Worm (Caenorhabditis elegans) whole organism, L1 larva: ENCODE measurements around the gene F58E2.4.

Experiments
- C04F5.9 ChIP-seq: sonication (generic microtip); optimal IDR thresholded peaks from 2 replicates; lab custom pipeline; 2016; ENCODE audit warnings: missing genetic modification characterization, missing compliant biosample characterization
- alr-1 ChIP-seq: fragments of 200-800 bp; sonication (Bioruptor generic); optimal IDR thresholded peaks from 2 replicates; lab custom pipeline; 2018; ENCODE audit warnings: borderline replicate concordance, mild to moderate bottlenecking, missing genetic modification characterization, missing compliant biosample characterization
- aly-2 ChIP-seq: fragments of 150-350 bp; optimal IDR thresholded peaks from 2 replicates; lab custom pipeline; 2014; ENCODE audit warnings: missing biosample characterization, missing genetic modification characterization
- ama-1 ChIP-seq: fragments of 150-350 bp; optimal IDR thresholded peaks from 2 replicates; lab custom pipeline; 2014
- blmp-1 ChIP-seq: fragments of 150-350 bp; optimal IDR thresholded peaks from 2 replicates; lab custom pipeline; 2014; ENCODE audit warnings: missing biosample characterization, missing genetic modification characterization
- ceh-63 ChIP-seq: fragments of 200-800 bp; sonication (Bioruptor generic); optimal IDR thresholded peaks from 2 replicates; lab custom pipeline; 2018; ENCODE audit warnings: mild to moderate bottlenecking, missing genetic modification characterization, missing compliant biosample characterization
- ceh-8 ChIP-seq: fragments of 200-800 bp; sonication (Bioruptor generic); optimal IDR thresholded peaks from 2 replicates; lab custom pipeline; 2018; ENCODE audit warnings: mild to moderate bottlenecking, missing genetic modification characterization, moderate library complexity, missing compliant biosample characterization
- dsc-1 ChIP-seq: sonication (generic microtip); optimal IDR thresholded peaks from 2 replicates; lab custom pipeline; 2016; ENCODE audit warnings: mild to moderate bottlenecking, missing genetic modification characterization, missing compliant biosample characterization
- efl-3 ChIP-seq: fragments of 200-800 bp; sonication (Bioruptor generic); optimal IDR thresholded peaks from 2 replicates; lab custom pipeline; 2018; ENCODE audit warnings: mild to moderate bottlenecking, missing genetic modification characterization, missing compliant biosample characterization
- egl-27 ChIP-seq, 2 experiments: fragments of 150-350 bp in 1 of 2; sonication (generic microtip); optimal IDR thresholded peaks; 3 replicates each; lab custom pipeline; 2017 to 2018; ENCODE audit warnings: missing biosample characterization in 2 of 2, missing genetic modification characterization in 2 of 2, missing genetic modification reagents in 2 of 2
- elt-2 ChIP-seq: sonication (generic microtip); optimal IDR thresholded peaks from 2 replicates; lab custom pipeline; 2016; ENCODE audit warnings: missing genetic modification characterization, mild to moderate bottlenecking, inconsistent platforms, missing compliant biosample characterization, missing genetic modification reagents
- ets-5 ChIP-seq: fragments of 200-800 bp; sonication (Bioruptor generic); IDR thresholded peaks from 2 replicates; pipeline ENCODE4 v1.3.6; 2022; ENCODE audit warnings: missing genetic modification characterization, missing compliant biosample characterization
- fkh-10 ChIP-seq: sonication (generic microtip); optimal IDR thresholded peaks from 2 replicates; lab custom pipeline; 2017; ENCODE audit warnings: missing biosample characterization, missing genetic modification reagents, missing genetic modification characterization
- hlh-17 ChIP-seq: fragments of 200-800 bp; sonication (Bioruptor generic); optimal IDR thresholded peaks from 2 replicates; lab custom pipeline; 2018; ENCODE audit warnings: missing genetic modification characterization, mild to moderate bottlenecking, missing compliant biosample characterization, moderate library complexity, borderline replicate concordance
- lin-13 ChIP-seq: fragments of 150-350 bp; optimal IDR thresholded peaks from 2 replicates; lab custom pipeline; 2014; ENCODE audit warnings: missing biosample characterization, missing genetic modification reagents, missing genetic modification characterization
- lin-14 ChIP-seq: fragments of 200-800 bp; sonication (Bioruptor generic); optimal IDR thresholded peaks from 2 replicates; lab custom pipeline; 2018; ENCODE audit warnings: mild to moderate bottlenecking, missing genetic modification characterization, moderate library complexity, missing compliant biosample characterization
- lin-39 ChIP-seq: fragments of 150-350 bp; optimal IDR thresholded peaks from 2 replicates; lab custom pipeline; 2014; ENCODE audit warnings: missing biosample characterization, missing genetic modification reagents, missing genetic modification characterization
- lir-3 ChIP-seq: sonication (generic microtip); optimal IDR thresholded peaks from 2 replicates; lab custom pipeline; 2016; ENCODE audit warnings: mild to moderate bottlenecking, missing genetic modification characterization, moderate library complexity, missing compliant biosample characterization; ENCODE audit not compliant: poor library complexity
- mab-9 ChIP-seq: fragments of 200-800 bp; sonication (Bioruptor generic); IDR thresholded peaks from 2 replicates; pipeline ENCODE4 v1.3.6; 2022; ENCODE audit warnings: missing genetic modification reagents, missing genetic modification characterization, missing compliant biosample characterization
- mef-2 ChIP-seq: fragments of 150-350 bp; optimal IDR thresholded peaks from 2 replicates; lab custom pipeline; 2014; ENCODE audit warnings: missing biosample characterization, missing genetic modification characterization
- mep-1 ChIP-seq: fragments of 150-350 bp; optimal IDR thresholded peaks from 2 replicates; lab custom pipeline; 2014; ENCODE audit warnings: missing biosample characterization, missing genetic modification characterization
- nhr-11 ChIP-seq: fragments of 150-350 bp; optimal IDR thresholded peaks from 2 replicates; lab custom pipeline; 2014; ENCODE audit warnings: missing biosample characterization, missing genetic modification characterization
- nhr-19 ChIP-seq: fragments of 200-800 bp; sonication (Bioruptor generic); conservative IDR thresholded peaks from 2 replicates; pipeline ENCODE4 v1.3.6; 2022; ENCODE audit warnings: missing genetic modification characterization, missing compliant biosample characterization
- nhr-237 ChIP-seq: fragments of 150-350 bp; optimal IDR thresholded peaks from 2 replicates; lab custom pipeline; 2014; ENCODE audit warnings: missing biosample characterization, missing genetic modification characterization
- nhr-85 ChIP-seq: sonication (generic microtip); peaks from one replicate; lab custom pipeline; 2016; ENCODE audit warnings: missing genetic modification characterization, inconsistent platforms, missing compliant biosample characterization
- skn-1 ChIP-seq: fragments of 150-350 bp; optimal IDR thresholded peaks from 2 replicates; lab custom pipeline; 2014; ENCODE audit warnings: missing biosample characterization, missing genetic modification characterization
- snpc-4 ChIP-seq: fragments of 150-350 bp; optimal IDR thresholded peaks from 2 replicates; lab custom pipeline; 2014; ENCODE audit warnings: missing biosample characterization, missing genetic modification characterization
- swsn-7 ChIP-seq: sonication (generic microtip); optimal IDR thresholded peaks from 2 replicates; lab custom pipeline; 2016; ENCODE audit warnings: missing genetic modification characterization, missing compliant biosample characterization
- unc-130 ChIP-seq: fragments of 150-350 bp; optimal IDR thresholded peaks from 2 replicates; lab custom pipeline; 2017; ENCODE audit warnings: missing biosample characterization, missing genetic modification characterization, inconsistent platforms
- unc-98 ChIP-seq: fragments of 200-800 bp; sonication (Bioruptor generic); IDR thresholded peaks from 2 replicates; pipeline ENCODE4 v1.3.6; 2022; ENCODE audit warnings: missing genetic modification characterization, missing compliant biosample characterization
- zag-1 ChIP-seq: fragments of 150-350 bp; optimal IDR thresholded peaks from 2 replicates; lab custom pipeline; 2014; ENCODE audit warnings: missing biosample characterization, missing genetic modification characterization
- zip-4 ChIP-seq: fragments of 200-800 bp; sonication (Bioruptor generic); optimal IDR thresholded peaks from 2 replicates; lab custom pipeline; 2018; ENCODE audit warnings: mild to moderate bottlenecking, missing genetic modification characterization, moderate library complexity, missing compliant biosample characterization

Gene F58E2.4

DNA sequence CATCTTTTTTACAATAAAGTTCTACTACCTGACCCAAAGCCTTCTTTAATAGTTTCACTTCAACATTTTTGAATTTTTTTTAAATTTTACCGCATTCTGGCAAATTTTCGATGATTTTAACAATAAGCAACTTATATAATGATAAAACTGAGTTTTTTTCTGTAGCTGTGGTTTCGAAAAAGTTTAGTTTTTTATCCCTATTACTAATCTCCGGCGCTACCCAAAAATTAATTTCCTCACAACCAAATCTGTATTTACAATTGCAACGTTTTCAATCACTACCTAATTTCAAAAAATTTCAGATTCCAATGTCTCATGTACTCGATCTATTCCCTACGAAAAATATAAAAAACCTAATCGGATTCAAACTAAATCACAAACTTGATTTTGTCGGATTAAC lies 3.9 kb downstream of the F58E2.4 start, which contains the start of gene F58E2.3:
Gene F58E2.3, plus strand, starts transcription at position 301 of the 400 bp plus-strand sequence.
- TF ChIP-seq elt-2: no peak
- TF ChIP-seq nhr-237: no peak
- TF ChIP-seq hlh-17: no peak
- TF ChIP-seq lin-13 (GFP tag; lab: Kevin White, UChicago): no peak
- no peak for TF ChIP-seq unc-98
- TF ChIP-seq mef-2 (tag; lab: Kevin White, UChicago): no peak
- TF ChIP-seq lin-39: no peak
- no peak for TF ChIP-seq zag-1 (tag; lab: Kevin White, UChicago)
- no peak for TF ChIP-seq mab-9 (GFP tag; lab: Robert Waterston, UW)
- TF ChIP-seq unc-130: no peak
- no peak for TF ChIP-seq dsc-1 (tag; lab: Kevin White, UChicago)
- TF ChIP-seq lin-14: no peak
- TF ChIP-seq ama-1 (lab: Kevin White, UChicago): no peak
- TF ChIP-seq ceh-63 (GFP tag; lab: Kevin White, UChicago): no peak

- TF ChIP-seq zip-4 (GFP tag; lab: Kevin White, UChicago) (no peak), mef-2 (tag; lab: Kevin White, UChicago) (no peak), efl-3 (GFP tag; lab: Kevin White, UChicago) (no peak), nhr-19 (GFP tag; lab: Robert Waterston, UW) (no peak), snpc-4 (tag; lab: Kevin White, UChicago) (no peak), ceh-8 (no peak), fkh-10 (GFP tag; lab: Kevin White, UChicago) (no peak)
Observed at ce11 chrIV:3467751-3468150, 4.6 kb downstream of the F58E2.4 start.

- TF ChIP-seq lir-3 (tag; lab: Kevin White, UChicago) (no peak), C04F5.9 (no peak), nhr-85 (tag; lab: Kevin White, UChicago) (peak; percentile 0), ets-5 (no peak), skn-1 (tag; lab: Kevin White, UChicago) (no peak), aly-2 (no peak)
- TF ChIP-seq, all 84 proteins: peak for 1
Observed at ce11 chrIV:3469742-3470141, 6.6 kb downstream of the F58E2.4 start, which contains the start of gene F58E2.2. F58E2.2 (plus strand) TSS chrIV:3470042.

DNA sequence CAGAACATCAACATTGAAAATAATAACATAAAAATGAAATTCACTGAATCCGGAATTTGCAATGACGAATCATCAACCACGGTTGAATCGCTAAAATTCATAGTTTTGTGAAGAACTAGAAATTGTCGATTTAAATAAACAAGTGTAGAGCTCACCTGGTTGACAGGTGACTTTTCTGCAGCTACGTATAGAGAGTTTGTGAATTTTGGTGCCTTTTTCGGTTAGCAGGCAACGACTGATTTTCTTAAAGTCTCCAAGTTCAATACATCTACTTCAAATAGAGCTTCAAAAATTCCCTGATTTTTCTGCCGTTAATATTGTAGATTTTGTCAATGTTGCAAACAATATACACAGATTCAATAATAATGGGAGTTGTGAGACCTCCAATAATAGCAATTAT lies 13.9 kb downstream of the F58E2.4 start, which contains the start of gene srz-69:
Gene srz-69, minus strand, starts transcription at position 101 of the 400 bp plus-strand sequence.
- no peak for TF ChIP-seq mep-1 (tag; lab: Kevin White, UChicago)
- TF ChIP-seq alr-1 (tag; lab: Kevin White, UChicago): no peak
- TF ChIP-seq nhr-11: no peak
- TF ChIP-seq elt-2: no peak

DNA sequence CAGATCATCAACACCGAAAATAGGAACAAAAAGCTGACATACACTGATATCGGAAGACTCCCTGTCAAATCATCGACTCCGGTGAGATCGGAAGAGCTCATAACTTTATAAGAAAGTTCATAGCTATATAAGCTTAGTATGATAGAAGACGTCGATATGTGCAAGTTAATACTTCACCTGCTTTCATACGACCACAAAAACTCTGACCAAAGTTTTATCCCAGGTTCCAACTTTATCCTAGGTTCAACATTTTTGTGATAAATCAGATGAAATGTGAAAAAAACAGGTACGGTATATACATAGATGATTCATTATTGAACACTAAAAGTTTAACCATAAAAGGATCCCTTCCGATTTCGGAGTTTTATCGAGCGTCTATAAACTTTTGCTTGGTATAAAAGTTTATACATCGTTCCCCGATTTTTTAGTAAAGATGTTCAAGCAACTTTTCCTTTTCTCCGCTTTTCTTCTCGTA lies 15.8 kb downstream of the F58E2.4 start, which contains the start of the genes srz-70 and C09G12.5:
Gene srz-70, minus strand, starts transcription at position 101 of the 475 bp plus-strand sequence.
Gene C09G12.5, plus strand, starts transcription at position 425 of the 475 bp plus-strand sequence.
- no peak for TF ChIP-seq egl-27 (tag; optimal IDR thresholded peaks at IDR 0.05; lab: Kevin White, UChicago)

- TF ChIP-seq swsn-7: no peak
- TF ChIP-seq unc-98: no peak
- no peak for TF ChIP-seq blmp-1 (tag; lab: Kevin White, UChicago)
Observed at ce11 chrIV:3481760-3482159, 18.6 kb downstream of the F58E2.4 start, which contains the start of gene srz-37. srz-37 (minus strand) TSS chrIV:3481860.
